In genomic region chr3L:19895556-19895995, dm6 we compare ENCODE assay signal across 7 fruit fly cellular contexts.
TF ChIP-seq lines count a peak whose summit lies in the region.

No protein-coding gene starts in this region.

- peak; percentile 17 to 49 for TF ChIP-seq CTCF in S2 (optimal IDR thresholded peaks at IDR 0.05; lab: Kevin White, UChicago)
- no peak for TF ChIP-seq CTCF in whole organism, embryonic (GFP tag; optimal IDR thresholded peaks at IDR 0.05; lab: Kevin White, UChicago)

TF ChIP-seq in whole organism, 6 proteins besides CTCF, POLR2A, EP300 and RAD21:
- peak; percentile 55 for TF ChIP-seq Dll (optimal IDR thresholded peaks at IDR 0.05; lab: Kevin White, UChicago)
- no peak for TF ChIP-seq EcR (GFP tag; optimal IDR thresholded peaks at IDR 0.05; lab: Kevin White, UChicago)
- TF ChIP-seq CG8478 (optimal IDR thresholded peaks at IDR 0.05; lab: Kevin White, UChicago): peak; percentile 99

TF ChIP-seq in whole organism, adult, 20 proteins besides CTCF, POLR2A, EP300 and RAD21:
- TF ChIP-seq ovo (GFP tag; optimal IDR thresholded peaks at IDR 0.05; lab: Kevin White, UChicago) (no peak), CG12768 (GFP tag; optimal IDR thresholded peaks at IDR 0.05; lab: Kevin White, UChicago) (peak; percentile 0), Mnt (GFP tag; optimal IDR thresholded peaks at IDR 0.05; lab: Kevin White, UChicago) (peak; percentile 57), cic (GFP tag; optimal IDR thresholded peaks at IDR 0.05; lab: Kevin White, UChicago) (peak; percentile 79), tj (GFP tag; optimal IDR thresholded peaks at IDR 0.05; lab: Kevin White, UChicago) (peak; percentile 67), CG7101 (tag; optimal IDR thresholded peaks at IDR 0.05; lab: Kevin White, UChicago) (peak; percentile 41), Hr96 (GFP tag; optimal IDR thresholded peaks at IDR 0.05; lab: Kevin White, UChicago) (no peak), Clk (GFP tag; optimal IDR thresholded peaks at IDR 0.05; lab: Kevin White, UChicago) (peak; percentile 50), bab1 (GFP tag; optimal IDR thresholded peaks at IDR 0.05; lab: Kevin White, UChicago) (peak; percentile 51), pad (GFP tag; optimal IDR thresholded peaks at IDR 0.05; lab: Kevin White, UChicago) (peak; percentile 84), cnc (optimal IDR thresholded peaks at IDR 0.05; lab: Kevin White, UChicago) (peak in 1 of 2 experiments; percentile 12), Crg-1 (GFP tag; optimal IDR thresholded peaks at IDR 0.05; lab: Kevin White, UChicago) (no peak), CG14711 (tag; optimal IDR thresholded peaks at IDR 0.05; lab: Kevin White, UChicago) (peak; percentile 17)

TF ChIP-seq in whole organism, embryonic, 481 proteins besides CTCF, POLR2A, EP300 and RAD21 (continues in another document):
- TF ChIP-seq CG30403 (GFP tag; optimal IDR thresholded peaks at IDR 0.05; lab: Kevin White, UChicago) (no peak), GATAe (GFP tag; conservative IDR thresholded peaks at IDR 0.05; lab: Robert Waterston, UW) (no peak), BtbVII (GFP tag; optimal IDR thresholded peaks at IDR 0.05; lab: Kevin White, UChicago) (peak; percentile 21), Med (GFP tag; lab: Kevin White, UChicago) (peak; percentile 24), E2f1 (GFP tag; IDR thresholded peaks at IDR 0.05; lab: Robert Waterston, UW) (no peak), CG8924 (tag; optimal IDR thresholded peaks at IDR 0.05; lab: Kevin White, UChicago) (peak; percentile 47), CG10267 (tag; optimal IDR thresholded peaks at IDR 0.05; lab: Kevin White, UChicago) (no peak), Xbp1 (GFP tag; optimal IDR thresholded peaks at IDR 0.05; lab: Kevin White, UChicago) (no peak), Scr (GFP tag; IDR thresholded peaks at IDR 0.05; lab: Robert Waterston, UW; ENCODE audit: partially characterized antibody) (peak; percentile 19; the same call in 1 of the 2 replicates), CG10321 (GFP tag; IDR thresholded peaks at IDR 0.05; lab: Robert Waterston, UW) (peak; percentile 97), CG13287 (GFP tag; IDR thresholded peaks at IDR 0.05; lab: Robert Waterston, UW; ENCODE audit: partially characterized antibody) (peak; percentile 42), pros (GFP tag; optimal IDR thresholded peaks at IDR 0.05; lab: Kevin White, UChicago) (peak; percentile 82), CG4360 (GFP tag; IDR thresholded peaks at IDR 0.05; lab: Robert Waterston, UW) (peak; percentile 99), Antp (GFP tag; optimal IDR thresholded peaks at IDR 0.05; lab: Kevin White, UChicago) (no peak), Aef1 (GFP tag; IDR thresholded peaks at IDR 0.05; lab: Robert Waterston, UW) (peak; percentile 55; the same call in 2 of the 3 replicates), CG6654 (GFP tag; optimal IDR thresholded peaks at IDR 0.05; lab: Kevin White, UChicago) (no peak), sob (GFP tag; IDR thresholded peaks at IDR 0.05; lab: Robert Waterston, UW) (peak; percentile 32; the same call in 1 of the 2 replicates), nom (GFP tag; optimal IDR thresholded peaks at IDR 0.05; lab: Kevin White, UChicago) (peak; percentile 47)

TF ChIP-seq in whole organism, prepupa, 60 proteins besides CTCF, POLR2A, EP300 and RAD21 (continues in another document):
- peak; percentile 69 for TF ChIP-seq CG1621 (tag; optimal IDR thresholded peaks at IDR 0.05; lab: Kevin White, UChicago)
- peak; percentile 22 for TF ChIP-seq CG6854 (GFP tag; optimal IDR thresholded peaks at IDR 0.05; lab: Kevin White, UChicago)
- TF ChIP-seq CG3032 (tag; optimal IDR thresholded peaks at IDR 0.05; lab: Kevin White, UChicago): peak; percentile 4
- no peak for TF ChIP-seq cyc (GFP tag; optimal IDR thresholded peaks at IDR 0.05; lab: Kevin White, UChicago)
- no peak for TF ChIP-seq CG16779 (tag; optimal IDR thresholded peaks at IDR 0.05; lab: Kevin White, UChicago)
- peak; percentile 72 for TF ChIP-seq vri (GFP tag; optimal IDR thresholded peaks at IDR 0.05; lab: Kevin White, UChicago)
- peak; percentile 61 for TF ChIP-seq Eip78C (GFP tag; lab: Kevin White, UChicago)
- peak in 1 of 2 experiments; percentile 60 for TF ChIP-seq ss (GFP tag; optimal IDR thresholded peaks at IDR 0.05; lab: Kevin White, UChicago)
- no peak for TF ChIP-seq CG6792 (GFP tag; optimal IDR thresholded peaks at IDR 0.05; lab: Kevin White, UChicago)
- TF ChIP-seq esn (GFP tag; optimal IDR thresholded peaks at IDR 0.05; lab: Kevin White, UChicago): no peak
- TF ChIP-seq dsx (GFP tag; optimal IDR thresholded peaks at IDR 0.05; lab: Kevin White, UChicago; ENCODE audit: poor library complexity, severe bottlenecking): peak; percentile 60
- no peak for TF ChIP-seq Ets21C (GFP tag; optimal IDR thresholded peaks at IDR 0.05; lab: Kevin White, UChicago)
- TF ChIP-seq Sox14 (GFP tag; optimal IDR thresholded peaks at IDR 0.05; lab: Kevin White, UChicago): peak; percentile 38
- no peak; the same call in 2 of the 3 replicates for TF ChIP-seq CG8119 (GFP tag; IDR thresholded peaks at IDR 0.05; lab: Robert Waterston, UW)
- peak; percentile 99 for TF ChIP-seq svp (GFP tag; lab: Kevin White, UChicago)
- TF ChIP-seq CG9139 (GFP tag; optimal IDR thresholded peaks at IDR 0.05; lab: Kevin White, UChicago): no peak
- TF ChIP-seq OdsH (GFP tag; optimal IDR thresholded peaks at IDR 0.05; lab: Kevin White, UChicago): no peak
- TF ChIP-seq Ets96B (tag; optimal IDR thresholded peaks at IDR 0.05; lab: Kevin White, UChicago): peak; percentile 17
- TF ChIP-seq CG32006 (GFP tag; optimal IDR thresholded peaks at IDR 0.05; lab: Kevin White, UChicago): no peak
- peak; percentile 72 for TF ChIP-seq CG6163 (GFP tag; IDR thresholded peaks at IDR 0.05; lab: Robert Waterston, UW)

TF ChIP-seq in whole organism, pupa, 21 proteins besides CTCF, POLR2A, EP300 and RAD21:
- peak; percentile 47 for TF ChIP-seq gl (tag; optimal IDR thresholded peaks at IDR 0.05; lab: Kevin White, UChicago)
- TF ChIP-seq fd96Ca (GFP tag; IDR thresholded peaks at IDR 0.05; lab: Robert Waterston, UW): peak; percentile 66; the same call in 1 of the 3 replicates
- TF ChIP-seq CG14655 (GFP tag; optimal IDR thresholded peaks at IDR 0.05; lab: Kevin White, UChicago): no peak
- peak; percentile 48; the same call in 1 of the 3 replicates for TF ChIP-seq CG4496 (GFP tag; IDR thresholded peaks at IDR 0.05; lab: Robert Waterston, UW)
- peak; percentile 60 for TF ChIP-seq CG13204 (GFP tag; optimal IDR thresholded peaks at IDR 0.05; lab: Kevin White, UChicago)
- TF ChIP-seq EcR (GFP tag; optimal IDR thresholded peaks at IDR 0.05; lab: Kevin White, UChicago): peak; percentile 90
- TF ChIP-seq CG34367 (tag; optimal IDR thresholded peaks at IDR 0.05; lab: Kevin White, UChicago): no peak
- peak; percentile 6 for TF ChIP-seq CG15710 (tag; optimal IDR thresholded peaks at IDR 0.05; lab: Kevin White, UChicago)
- TF ChIP-seq Ets98B (GFP tag; IDR thresholded peaks at IDR 0.05; lab: Robert Waterston, UW): peak; percentile 45; the same call in 1 of the 2 replicates
- TF ChIP-seq CG32121 (GFP tag; IDR thresholded peaks at IDR 0.05; lab: Robert Waterston, UW): peak; percentile 45; the same call in 1 of the 2 replicates
- TF ChIP-seq rn (GFP tag; IDR thresholded peaks at IDR 0.05; lab: Robert Waterston, UW): no peak
- peak; percentile 25; the same call in 1 of the 2 replicates for TF ChIP-seq CG12605 (GFP tag; IDR thresholded peaks at IDR 0.05; lab: Robert Waterston, UW)
TF ChIP-seq in whole organism, pupa: peak in this region for 9.

TF ChIP-seq in whole organism, wandering third instar larva, 38 proteins besides CTCF, POLR2A, EP300 and RAD21 (continues in another document):
- no peak for TF ChIP-seq CrebA (GFP tag; optimal IDR thresholded peaks at IDR 0.05; lab: Kevin White, UChicago; ENCODE audit: borderline replicate concordance)
- TF ChIP-seq sv (GFP tag; optimal IDR thresholded peaks at IDR 0.05; lab: Kevin White, UChicago): no peak
- TF ChIP-seq Abd-B (GFP tag; optimal IDR thresholded peaks at IDR 0.05; lab: Kevin White, UChicago): no peak
- peak; percentile 13 for TF ChIP-seq OdsH (GFP tag; optimal IDR thresholded peaks at IDR 0.05; lab: Kevin White, UChicago)
- no peak for TF ChIP-seq N (GFP tag; optimal IDR thresholded peaks at IDR 0.05; lab: Kevin White, UChicago)
- no peak for TF ChIP-seq lola (GFP tag; optimal IDR thresholded peaks at IDR 0.05; lab: Kevin White, UChicago)
- TF ChIP-seq sage (GFP tag; optimal IDR thresholded peaks at IDR 0.05; lab: Kevin White, UChicago): peak; percentile 15
- TF ChIP-seq Sp1 (GFP tag; optimal IDR thresholded peaks at IDR 0.05; lab: Kevin White, UChicago): no peak
- TF ChIP-seq ey (GFP tag; optimal IDR thresholded peaks at IDR 0.05; lab: Kevin White, UChicago): no peak
- no peak for TF ChIP-seq HLH106 (tag; optimal IDR thresholded peaks at IDR 0.05; lab: Kevin White, UChicago)
- no peak for TF ChIP-seq foxo (GFP tag; optimal IDR thresholded peaks at IDR 0.05; lab: Kevin White, UChicago)
- TF ChIP-seq h (GFP tag; optimal IDR thresholded peaks at IDR 0.05; lab: Kevin White, UChicago): peak; percentile 54
- TF ChIP-seq woc (GFP tag; optimal IDR thresholded peaks at IDR 0.05; lab: Kevin White, UChicago): no peak
- no peak for TF ChIP-seq Mio (GFP tag; optimal IDR thresholded peaks at IDR 0.05; lab: Kevin White, UChicago)
- no peak for TF ChIP-seq Hnf4 (GFP tag; optimal IDR thresholded peaks at IDR 0.05; lab: Kevin White, UChicago)
- no peak for TF ChIP-seq CG9705 (GFP tag; optimal IDR thresholded peaks at IDR 0.05; lab: Kevin White, UChicago)
- TF ChIP-seq jim (GFP tag; optimal IDR thresholded peaks at IDR 0.05; lab: Kevin White, UChicago): no peak
- TF ChIP-seq br (GFP tag; optimal IDR thresholded peaks at IDR 0.05; lab: Kevin White, UChicago): no peak
- no peak for TF ChIP-seq dsf (GFP tag; optimal IDR thresholded peaks at IDR 0.05; lab: Kevin White, UChicago; ENCODE audit: borderline replicate concordance)
- TF ChIP-seq tai (GFP tag; optimal IDR thresholded peaks at IDR 0.05; lab: Kevin White, UChicago): no peak
- TF ChIP-seq Dif (GFP tag; optimal IDR thresholded peaks at IDR 0.05; lab: Kevin White, UChicago; ENCODE audit: partially characterized antibody): peak; percentile 82
- no peak for TF ChIP-seq CG32264 (GFP tag; optimal IDR thresholded peaks at IDR 0.05; lab: Kevin White, UChicago)
- peak; percentile 51 for TF ChIP-seq Hr83 (GFP tag; optimal IDR thresholded peaks at IDR 0.05; lab: Kevin White, UChicago; ENCODE audit: poor library complexity, severe bottlenecking)
- no peak for TF ChIP-seq Myc (optimal IDR thresholded peaks at IDR 0.05; lab: Kevin White, UChicago)
- TF ChIP-seq rgr (GFP tag; optimal IDR thresholded peaks at IDR 0.05; lab: Kevin White, UChicago): peak; percentile 25
- no peak for TF ChIP-seq fru (GFP tag; optimal IDR thresholded peaks at IDR 0.05; lab: Kevin White, UChicago)
- no peak for TF ChIP-seq Hr78 (GFP tag; optimal IDR thresholded peaks at IDR 0.05; lab: Kevin White, UChicago)
- TF ChIP-seq GATAd (GFP tag; optimal IDR thresholded peaks at IDR 0.05; lab: Kevin White, UChicago): no peak
- no peak for TF ChIP-seq pan (optimal IDR thresholded peaks at IDR 0.05; lab: Kevin White, UChicago)
- TF ChIP-seq dl (GFP tag; optimal IDR thresholded peaks at IDR 0.05; lab: Kevin White, UChicago; ENCODE audit: insufficient read depth in 1 of 2, partially characterized antibody in 2 of 2): peak; percentile 81 to 92
